Worm (Caenorhabditis elegans): ENCODE measurements around the gene alfa-1.

ce11 chrII:7631171-7631570, 31.2 kb downstream of the alfa-1 start:
- TF ChIP-seq fos-1 (tag; optimal IDR thresholded peaks at IDR 0.05) (peak; percentile 45), lin-39 (tag; optimal IDR thresholded peaks at IDR 0.05) (no peak)

Data from whole organism, L2 larva.